Worm (Caenorhabditis elegans) whole organism, mixed stage, embryonic: ENCODE results near the gene kvs-4.

Experiments used
- bed-3 ChIP-seq: fragments of 200-800 bp; sonication (Bioruptor generic); optimal IDR thresholded peaks from 3 replicates; lab custom pipeline; 2018; ENCODE audit warnings: mild to moderate bottlenecking, missing genetic modification characterization, moderate library complexity, missing compliant biosample characterization
- elt-1 ChIP-seq: sonication (generic microtip); optimal IDR thresholded peaks from 2 replicates; lab custom pipeline; 2017; ENCODE audit warnings: missing genetic modification characterization, mild to moderate bottlenecking, missing compliant biosample characterization, antibody characterized with exemption, moderate library complexity, borderline replicate concordance; ENCODE audit not compliant: insufficient read depth
- lsy-2 ChIP-seq: fragments of 150-350 bp; optimal IDR thresholded peaks from 2 replicates; lab custom pipeline; 2014; ENCODE audit warnings: missing biosample characterization, missing genetic modification characterization
- mep-1 ChIP-seq: fragments of 150-350 bp; optimal IDR thresholded peaks from 2 replicates; lab custom pipeline; 2017; ENCODE audit warnings: missing biosample characterization, missing genetic modification reagents, missing genetic modification characterization, inconsistent platforms
- nhr-12 ChIP-seq: fragments of 150-350 bp; optimal IDR thresholded peaks from 2 replicates; lab custom pipeline; 2014; ENCODE audit warnings: missing biosample characterization, missing genetic modification characterization
- nhr-237 ChIP-seq: fragments of 150-350 bp; optimal IDR thresholded peaks from 2 replicates; lab custom pipeline; 2014; ENCODE audit warnings: missing biosample characterization, missing genetic modification characterization
- nhr-76 ChIP-seq: sonication (generic microtip); optimal IDR thresholded peaks from 2 replicates; lab custom pipeline; 2017; ENCODE audit warnings: missing biosample characterization, missing genetic modification characterization
- unc-39 ChIP-seq: fragments of 150-350 bp; optimal IDR thresholded peaks from 2 replicates; lab custom pipeline; 2014; ENCODE audit warnings: missing biosample characterization, missing genetic modification characterization
- ztf-11 ChIP-seq: fragments of 150-350 bp; optimal IDR thresholded peaks from 2 replicates; lab custom pipeline; 2014; ENCODE audit warnings: missing biosample characterization, missing genetic modification characterization

DNA sequence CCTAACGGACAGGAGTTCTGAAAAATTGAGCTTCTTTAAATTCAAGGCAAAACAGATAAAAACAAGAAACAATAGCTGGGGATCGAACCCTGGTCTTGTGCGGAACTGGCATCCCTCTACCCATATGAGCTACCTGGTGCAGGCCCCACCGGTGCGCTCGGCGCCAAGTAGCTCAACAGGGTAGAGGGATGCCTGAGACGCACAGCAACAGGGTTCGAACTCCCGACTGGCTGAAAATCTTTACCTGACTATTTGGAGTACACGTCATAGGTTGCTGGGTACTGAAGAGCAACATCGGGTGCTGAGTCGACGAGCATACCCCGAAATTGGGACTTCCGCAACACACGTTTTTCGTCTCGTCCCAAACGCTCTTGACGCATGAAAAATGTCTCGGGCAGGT, 49.5 kb upstream of the kvs-4 start:
- TF ChIP-seq ztf-11 (no peak), nhr-237 (no peak), bed-3 (GFP tag; lab: Kevin White, UChicago) (no peak), lsy-2 (tag; lab: Kevin White, UChicago) (no peak), elt-1 (tag; lab: Kevin White, UChicago) (no peak), nhr-12 (tag; lab: Kevin White, UChicago) (no peak), nhr-76 (tag; lab: Kevin White, UChicago) (no peak), unc-39 (tag; lab: Kevin White, UChicago) (no peak), mep-1 (no peak)
